Fruit fly (Drosophila melanogaster) whole organism, embryonic: Measurements from ENCODE around the gene CG17118.

Experiments used
- ATbp ChIP-seq: fragments of 200-800 bp; sonication (Bioruptor generic); optimal IDR thresholded peaks from 2 replicates; lab custom pipeline; 2017; ENCODE audit warnings: missing biosample characterization, mild to moderate bottlenecking, missing genetic modification characterization, missing genetic modification reagents
- Bteb2 ChIP-seq: fragments of 200-800 bp; sonication (Bioruptor generic); optimal IDR thresholded peaks from 2 replicates; lab custom pipeline; 2016; ENCODE audit warnings: missing biosample characterization, missing genetic modification characterization
- CG10431 ChIP-seq: fragments of 200-800 bp; sonication (Bioruptor generic); optimal IDR thresholded peaks from 3 replicates; lab custom pipeline; 2018; ENCODE audit warnings: missing biosample characterization, mild to moderate bottlenecking, missing genetic modification characterization
- CG12071 ChIP-seq: fragments of 200-800 bp; sonication (Bioruptor generic); optimal IDR thresholded peaks from 3 replicates; lab custom pipeline; 2018; ENCODE audit warnings: missing biosample characterization, mild to moderate bottlenecking, missing genetic modification characterization
- CG12299 ChIP-seq: fragments of 200-800 bp; sonication (Bioruptor generic); optimal IDR thresholded peaks from 2 replicates; lab custom pipeline; 2018; ENCODE audit warnings: missing biosample characterization, mild to moderate bottlenecking, missing genetic modification characterization
- CG13287 ChIP-seq: fragments of 200-800 bp; sonication (Bioruptor generic); IDR thresholded peaks from 2 replicates; pipeline ENCODE4 v1.3.6; 2022; ENCODE audit warnings: missing biosample characterization, missing genetic modification characterization; ENCODE audit not compliant: partially characterized antibody
- CG13624 ChIP-seq: fragments of 200-800 bp; sonication (Bioruptor generic); optimal IDR thresholded peaks from 2 replicates; lab custom pipeline; 2016; ENCODE audit warnings: missing biosample characterization, missing genetic modification characterization
- CG14710 ChIP-seq: fragments of 200-800 bp; sonication (Bioruptor generic); optimal IDR thresholded peaks from 3 replicates; lab custom pipeline; 2019; ENCODE audit warnings: missing biosample characterization, mild to moderate bottlenecking, missing genetic modification characterization, moderate library complexity
- CG17612 ChIP-seq: fragments of 200-800 bp; sonication (Bioruptor generic); IDR thresholded peaks from 2 replicates; pipeline ENCODE4 v1.3.6; 2022; ENCODE audit warnings: missing biosample characterization, missing genetic modification characterization
- CG17802 ChIP-seq: fragments of 200-800 bp; sonication (Bioruptor generic); optimal IDR thresholded peaks from 2 replicates; lab custom pipeline; 2018; ENCODE audit warnings: missing biosample characterization, mild to moderate bottlenecking, missing genetic modification characterization, moderate library complexity
- CG1792 ChIP-seq: fragments of 200-800 bp; sonication (Bioruptor generic); optimal IDR thresholded peaks from 2 replicates; lab custom pipeline; 2016; ENCODE audit warnings: missing biosample characterization, missing genetic modification characterization
- CG18476 ChIP-seq: fragments of 200-800 bp; sonication (Bioruptor generic); optimal IDR thresholded peaks from 2 replicates; lab custom pipeline; 2016; ENCODE audit warnings: missing biosample characterization, mild to moderate bottlenecking, missing genetic modification characterization
- CG2202 ChIP-seq: fragments of 200-800 bp; sonication (Bioruptor generic); optimal IDR thresholded peaks from 2 replicates; lab custom pipeline; 2018; ENCODE audit warnings: missing biosample characterization, mild to moderate bottlenecking, missing genetic modification characterization
- CG33557 ChIP-seq: fragments of 200-800 bp; sonication (Bioruptor generic); optimal IDR thresholded peaks from 2 replicates; lab custom pipeline; 2019; ENCODE audit warnings: missing biosample characterization, mild to moderate bottlenecking, missing genetic modification characterization, moderate library complexity
- CG4282 ChIP-seq: fragments of 200-800 bp; sonication (Bioruptor generic); optimal IDR thresholded peaks from 2 replicates; lab custom pipeline; 2016; ENCODE audit warnings: missing biosample characterization, missing genetic modification characterization
- CG43689 ChIP-seq: fragments of 200-800 bp; sonication (Bioruptor generic); IDR thresholded peaks from 2 replicates; pipeline ENCODE4 v1.3.6; 2022; ENCODE audit warnings: missing biosample characterization, missing genetic modification characterization
- CG5180 ChIP-seq: fragments of 200-800 bp; sonication (Bioruptor generic); optimal IDR thresholded peaks from 3 replicates; lab custom pipeline; 2017; ENCODE audit warnings: missing biosample characterization, missing genetic modification characterization, mild to moderate bottlenecking, moderate library complexity, missing genetic modification reagents
- CG7987 ChIP-seq: fragments of 200-800 bp; sonication (Bioruptor generic); optimal IDR thresholded peaks from 2 replicates; lab custom pipeline; 2018; ENCODE audit warnings: missing biosample characterization, mild to moderate bottlenecking, missing genetic modification characterization, moderate library complexity
- CG9727 ChIP-seq: fragments of 200-800 bp; sonication (Bioruptor generic); optimal IDR thresholded peaks from 3 replicates; lab custom pipeline; 2017; ENCODE audit warnings: missing biosample characterization, mild to moderate bottlenecking, missing genetic modification characterization
- Chrac-16 ChIP-seq: fragments of 200-800 bp; sonication (Bioruptor generic); optimal IDR thresholded peaks from 3 replicates; lab custom pipeline; 2016; ENCODE audit warnings: missing biosample characterization, missing genetic modification characterization
- D19A ChIP-seq: fragments of 200-800 bp; optimal IDR thresholded peaks from 3 replicates; lab custom pipeline; 2019; ENCODE audit warnings: missing biosample characterization, mild to moderate bottlenecking, missing genetic modification characterization, moderate library complexity
- Doc2 ChIP-seq: fragments of 200-800 bp; sonication (Bioruptor generic); IDR thresholded peaks from 2 replicates; pipeline ENCODE4 v1.3.6; 2022; ENCODE audit warnings: missing biosample characterization, missing genetic modification characterization
- Fer1 ChIP-seq: fragments of 200-800 bp; sonication (Bioruptor generic); optimal IDR thresholded peaks from 2 replicates; lab custom pipeline; 2017; ENCODE audit warnings: missing biosample characterization, mild to moderate bottlenecking, missing genetic modification characterization
- Gsc ChIP-seq: fragments of 200-800 bp; sonication (Bioruptor generic); IDR thresholded peaks from 2 replicates; pipeline ENCODE4 v1.3.6; 2022; ENCODE audit warnings: missing biosample characterization, missing genetic modification characterization
- HmgZ ChIP-seq: fragments of 200-800 bp; sonication (Bioruptor generic); optimal IDR thresholded peaks from 2 replicates; lab custom pipeline; 2018; ENCODE audit warnings: missing biosample characterization, mild to moderate bottlenecking, missing genetic modification characterization
- Hr51 ChIP-seq, 2 experiments: fragments of 200-800 bp; sonication (Bioruptor generic); optimal IDR thresholded peaks; 2 replicates in 1 of 2; 3 replicates in 1 of 2; lab custom pipeline; 2016 to 2018; ENCODE audit warnings: missing biosample characterization in 2 of 2, missing genetic modification characterization in 2 of 2, mild to moderate bottlenecking in 1 of 2, moderate library complexity in 1 of 2
- Jarid2 ChIP-seq: fragments of 200-800 bp; sonication (Bioruptor generic); optimal IDR thresholded peaks from 3 replicates; lab custom pipeline; 2017; ENCODE audit warnings: mild to moderate bottlenecking, missing biosample characterization, missing genetic modification reagents, missing genetic modification characterization
- Kr ChIP-seq: fragments of 200-800 bp; sonication (Bioruptor generic); optimal IDR thresholded peaks from 2 replicates; lab custom pipeline; 2017; ENCODE audit warnings: missing biosample characterization, mild to moderate bottlenecking, missing genetic modification characterization
- Lpt ChIP-seq: fragments of >200 bp; optimal IDR thresholded peaks from 2 replicates; lab custom pipeline; 2018; ENCODE audit warnings: missing biosample characterization, missing genetic modification characterization
- Nf-YA ChIP-seq: fragments of 200-800 bp; sonication (Bioruptor generic); IDR thresholded peaks from 2 replicates; pipeline ENCODE4 v1.3.6; 2022; ENCODE audit warnings: missing biosample characterization, missing genetic modification characterization
- Ravus ChIP-seq: fragments of 200-800 bp; sonication (Bioruptor generic); IDR thresholded peaks from 2 replicates; pipeline ENCODE4 v1.3.6; 2022; ENCODE audit warnings: missing biosample characterization, missing genetic modification characterization
- Sox100B ChIP-seq: fragments of 200-800 bp; sonication (Bioruptor generic); optimal IDR thresholded peaks from 3 replicates; lab custom pipeline; 2018; ENCODE audit warnings: missing biosample characterization, mild to moderate bottlenecking, missing genetic modification characterization
- ato ChIP-seq: fragments of 200-800 bp; sonication (Bioruptor generic); IDR thresholded peaks from 2 replicates; pipeline ENCODE4 v1.3.6; 2022; ENCODE audit warnings: missing biosample characterization, missing genetic modification characterization; ENCODE audit not compliant: partially characterized antibody
- dan ChIP-seq: fragments of 200-800 bp; sonication (Bioruptor generic); IDR thresholded peaks from 2 replicates; pipeline ENCODE4 v1.3.6; 2022; ENCODE audit warnings: missing biosample characterization, missing genetic modification characterization
- dmrt99B ChIP-seq: fragments of 200-800 bp; sonication (Bioruptor generic); optimal IDR thresholded peaks from 2 replicates; lab custom pipeline; 2018; ENCODE audit warnings: missing biosample characterization, mild to moderate bottlenecking, missing genetic modification characterization, moderate library complexity
- emc ChIP-seq: fragments of 200-800 bp; sonication (Bioruptor generic); optimal IDR thresholded peaks from 2 replicates; lab custom pipeline; 2016; ENCODE audit warnings: missing biosample characterization, missing genetic modification characterization
- gcm ChIP-seq: fragments of 200-800 bp; sonication (Bioruptor generic); optimal IDR thresholded peaks from 2 replicates; lab custom pipeline; 2019; ENCODE audit warnings: missing biosample characterization, mild to moderate bottlenecking, missing genetic modification characterization, moderate library complexity
- gsb-n ChIP-seq: fragments of 200-800 bp; sonication (Bioruptor generic); optimal IDR thresholded peaks from 3 replicates; lab custom pipeline; 2018; ENCODE audit warnings: missing biosample characterization, mild to moderate bottlenecking, missing genetic modification characterization
- hb ChIP-seq: fragments of 200-800 bp; sonication (Bioruptor generic); IDR thresholded peaks from 3 replicates; pipeline ENCODE4 v1.3.6; 2022; ENCODE audit warnings: missing biosample characterization, missing genetic modification characterization; ENCODE audit not compliant: partially characterized antibody
- kah ChIP-seq: fragments of 200-800 bp; sonication (Bioruptor generic); optimal IDR thresholded peaks from 2 replicates; lab custom pipeline; 2018; ENCODE audit warnings: missing biosample characterization, mild to moderate bottlenecking, missing genetic modification characterization
- maf-S ChIP-seq: fragments of 200-800 bp; sonication (Bioruptor generic); optimal IDR thresholded peaks from 2 replicates; lab custom pipeline; 2016; ENCODE audit warnings: missing biosample characterization, missing genetic modification characterization
- org-1 ChIP-seq: fragments of 200-800 bp; sonication (Bioruptor generic); optimal IDR thresholded peaks from 2 replicates; lab custom pipeline; 2017; ENCODE audit warnings: missing biosample characterization, missing genetic modification characterization
- phol ChIP-seq: fragments of 200-800 bp; sonication (Bioruptor generic); optimal IDR thresholded peaks from 3 replicates; lab custom pipeline; 2018; ENCODE audit warnings: missing biosample characterization, mild to moderate bottlenecking, missing genetic modification characterization, moderate library complexity
- rib ChIP-seq: fragments of 200-800 bp; sonication (Bioruptor generic); IDR thresholded peaks from 2 replicates; pipeline ENCODE4 v1.3.6; 2022; ENCODE audit warnings: missing biosample characterization, missing genetic modification characterization
- row ChIP-seq: fragments of 200-800 bp; sonication (Bioruptor generic); IDR thresholded peaks from 3 replicates; pipeline ENCODE4 v1.3.6; 2022; ENCODE audit warnings: missing biosample characterization, missing genetic modification characterization
- tup ChIP-seq: fragments of 200-800 bp; sonication (Bioruptor generic); optimal IDR thresholded peaks from 2 replicates; lab custom pipeline; 2016; ENCODE audit warnings: missing biosample characterization, mild to moderate bottlenecking, missing genetic modification characterization, moderate library complexity
- tx ChIP-seq: fragments of 200-800 bp; sonication (Bioruptor generic); optimal IDR thresholded peaks from 2 replicates; lab custom pipeline; 2016; ENCODE audit warnings: missing biosample characterization, missing genetic modification characterization
- usp ChIP-seq: fragments of >200 bp; optimal IDR thresholded peaks from 2 replicates; lab custom pipeline; 2017; ENCODE audit warnings: missing biosample characterization, missing genetic modification characterization

Gene CG17118

dm6 chr2L:10736993-10737756 lies 7.1 kb downstream of the CG17118 start, which contains the start of the genes Vha16-5 and CG12299 (continued):
- TF ChIP-seq Hr51 (GFP tag; optimal IDR thresholded peaks at IDR 0.05; lab: Kevin White, UChicago) (peak in 1 of 2 experiments; percentile 90), usp (GFP tag; lab: Kevin White, UChicago) (no peak), tup (GFP tag; lab: Kevin White, UChicago) (peak; percentile 77), dan (GFP tag; lab: Robert Waterston, UW) (peak; percentile 72), Bteb2 (peak; percentile 85), Jarid2 (GFP tag; lab: Kevin White, UChicago) (no peak), Kr (GFP tag; lab: Kevin White, UChicago) (no peak), rib (GFP tag; lab: Robert Waterston, UW) (peak; percentile 57; the same call in 1 of the 2 replicates), CG4282 (GFP tag; lab: Kevin White, UChicago) (peak; percentile 93), CG33557 (no peak), CG18476 (peak; percentile 74), gcm (GFP tag; lab: Kevin White, UChicago) (no peak), CG9727 (peak; percentile 82), D19A (tag; lab: Kevin White, UChicago) (no peak), CG17802 (tag; lab: Kevin White, UChicago) (peak; percentile 70), hb (GFP tag; lab: Robert Waterston, UW) (peak; percentile 84), tx (peak; percentile 84), CG12299 (tag; lab: Kevin White, UChicago) (peak; percentile 31), Sox100B (GFP tag; lab: Kevin White, UChicago) (no peak), org-1 (GFP tag; lab: Kevin White, UChicago) (peak; percentile 16), maf-S (peak; percentile 81), gsb-n (tag; lab: Kevin White, UChicago) (no peak), Ravus (GFP tag; lab: Robert Waterston, UW) (peak; percentile 35), Chrac-16 (GFP tag; lab: Kevin White, UChicago) (peak; percentile 85), phol (peak; percentile 94), kah (no peak), row (GFP tag; lab: Robert Waterston, UW) (peak; percentile 83), Lpt (GFP tag; lab: Kevin White, UChicago) (no peak), Nf-YA (peak; percentile 74; the same call in 1 of the 2 replicates), CG1792 (GFP tag; lab: Kevin White, UChicago) (peak; percentile 99), Doc2 (GFP tag; lab: Robert Waterston, UW) (peak; percentile 72; the same call in 1 of the 2 replicates), CG2202 (tag; lab: Kevin White, UChicago) (peak; percentile 51), CG43689 (GFP tag; lab: Robert Waterston, UW) (peak; percentile 79), CG14710 (tag; lab: Kevin White, UChicago) (peak; percentile 76), CG13287 (GFP tag; lab: Robert Waterston, UW) (peak; percentile 88), emc (GFP tag; lab: Kevin White, UChicago) (peak; percentile 58), ato (GFP tag; lab: Robert Waterston, UW) (peak; percentile 92), Fer1 (peak; percentile 61), CG10431 (peak; percentile 22), HmgZ (tag; lab: Kevin White, UChicago) (peak; percentile 70), ATbp (GFP tag; lab: Kevin White, UChicago) (no peak), Gsc (0 out of 2 replicates have a peak, but pooled peaks have one; percentile 39), dmrt99B (tag; lab: Kevin White, UChicago) (no peak), CG12071 (GFP tag; lab: Kevin White, UChicago) (no peak), CG5180 (GFP tag; lab: Kevin White, UChicago) (no peak), CG7987 (GFP tag; lab: Kevin White, UChicago) (peak; percentile 78), CG13624 (peak; percentile 77), CG17612 (GFP tag; lab: Robert Waterston, UW) (peak; percentile 68; the same call in 1 of the 2 replicates)
